Worm (Caenorhabditis elegans) whole organism, L4/young adult: ENCODE results near the gene twk-25.

ENCODE experiments used
- W03F9.2 ChIP-seq: fragments of 150-350 bp; optimal IDR thresholded peaks from 2 replicates; lab custom pipeline; 2014; ENCODE audit warnings: missing biosample characterization, missing genetic modification characterization
- dao-5 ChIP-seq: sonication (generic microtip); optimal IDR thresholded peaks from 2 replicates; lab custom pipeline; 2016; ENCODE audit warnings: missing genotype, missing genetic modification characterization, moderate library complexity, missing compliant biosample characterization
- him-1 ChIP-seq: sonication (generic microtip); optimal IDR thresholded peaks from 2 replicates; lab custom pipeline; 2016; ENCODE audit warnings: missing genotype, missing genetic modification reagents, missing genetic modification characterization, missing compliant biosample characterization

twk-25 gene

ce11 chrIV:11523685-11524084 lies 19.2 kb downstream of the twk-25 start:
- no peak for TF ChIP-seq him-1
- TF ChIP-seq W03F9.2 (tag; lab: Kevin White, UChicago), result no peak
- TF ChIP-seq dao-5 (tag; lab: Kevin White, UChicago), result no peak

ce11 chrIV:11524241-11524692 lies 19.8 kb downstream of the twk-25 start, which contains the start of gene mep-1:
TSS of gene mep-1 (plus strand) at chrIV:11524642.
- peak; percentile 24 for TF ChIP-seq W03F9.2 (tag; lab: Kevin White, UChicago)
- no peak for TF ChIP-seq dao-5 (tag; lab: Kevin White, UChicago)
- TF ChIP-seq him-1, result peak; percentile 50

- TF ChIP-seq W03F9.2 (tag; lab: Kevin White, UChicago) (no peak), him-1 (no peak), dao-5 (tag; lab: Kevin White, UChicago) (no peak)
These were observed 21.7 kb downstream of the twk-25 start for ce11 chrIV:11526189-11526588.

ce11 chrIV:11527752-11528151 lies 23.2 kb downstream of the twk-25 start, which contains the start of gene M04B2.2:
TSS of gene M04B2.2 (plus strand) at chrIV:11528052.
- no peak for TF ChIP-seq him-1
- peak; percentile 2 for TF ChIP-seq dao-5 (tag; lab: Kevin White, UChicago)

ce11 chrIV:11548671-11549070 lies 44.2 kb downstream of the twk-25 start, which contains the start of gene M04B2.7:
TSS of gene M04B2.7 (minus strand) at chrIV:11548771.
- TF ChIP-seq dao-5 (tag; lab: Kevin White, UChicago) (no peak), him-1 (no peak), W03F9.2 (tag; lab: Kevin White, UChicago) (no peak)

- TF ChIP-seq him-1 (peak; percentile 65), dao-5 (tag; lab: Kevin White, UChicago) (peak; percentile 63), W03F9.2 (tag; lab: Kevin White, UChicago) (peak; percentile 69)
These were observed 45.2 kb downstream of the twk-25 start for ce11 chrIV:11549694-11550093.

- TF ChIP-seq him-1 (no peak), dao-5 (tag; lab: Kevin White, UChicago) (no peak), W03F9.2 (tag; lab: Kevin White, UChicago) (no peak)
These were observed 47.3 kb downstream of the twk-25 start, which contains the start of gene col-128 for ce11 chrIV:11551813-11552212. TSS of gene col-128 (minus strand) at chrIV:11551960.
